Fruit fly (Drosophila melanogaster): ENCODE data around the gene Cht6.

Cht6 gene

DNA sequence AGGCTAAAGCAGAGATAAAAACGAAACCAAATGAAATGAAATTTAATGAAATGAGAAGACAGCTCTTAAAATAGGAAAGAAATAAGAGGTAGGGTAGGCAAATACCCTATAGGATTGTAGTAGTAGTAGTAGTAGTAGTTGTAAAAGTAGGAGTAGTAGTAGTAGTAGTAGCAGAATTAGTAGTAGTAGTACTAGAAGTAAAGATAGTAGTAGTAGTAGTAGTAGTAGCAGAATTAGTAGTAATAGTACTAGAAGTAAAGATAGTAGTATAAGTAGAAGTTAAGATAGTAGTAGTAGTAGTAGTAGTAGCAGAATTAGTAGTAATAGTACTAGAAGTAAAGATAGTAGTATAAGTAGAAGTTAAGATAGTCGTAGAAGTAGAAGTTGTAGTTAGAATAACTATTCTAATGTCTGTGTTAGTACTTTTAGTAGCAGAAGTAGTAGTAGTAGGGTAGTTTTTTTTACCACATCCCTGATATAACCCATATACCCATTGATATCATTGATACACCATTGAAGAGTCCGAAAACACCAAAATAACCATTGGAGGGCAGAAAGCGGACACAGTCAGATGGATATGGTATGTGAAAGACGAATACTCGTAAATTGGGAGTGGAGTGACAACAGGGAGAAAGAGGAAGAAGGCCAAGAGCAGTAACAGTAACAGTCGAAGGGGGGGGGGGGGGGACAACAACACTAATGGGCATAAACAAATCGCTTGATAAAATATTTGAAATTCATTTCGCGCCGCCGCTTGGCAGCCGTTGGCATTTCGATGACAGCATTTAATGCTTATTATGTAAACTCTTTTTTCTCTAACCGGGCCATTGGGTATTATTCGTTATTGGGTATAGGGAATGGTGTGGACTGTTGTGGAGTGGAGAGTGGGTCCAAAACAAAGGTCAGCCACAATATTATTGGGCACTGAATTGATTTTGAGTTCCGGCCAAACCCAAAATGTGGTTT, 1.6 kb upstream of the Cht6 start:
- TF ChIP-seq psq (optimal IDR thresholded peaks at IDR 0.05) = no peak
- TF ChIP-seq CG8478 (optimal IDR thresholded peaks at IDR 0.05) = no peak
- TF ChIP-seq Dll (optimal IDR thresholded peaks at IDR 0.05) = no peak
- TF ChIP-seq EcR (GFP tag; optimal IDR thresholded peaks at IDR 0.05) = no peak
- no peak for TF ChIP-seq pan (optimal IDR thresholded peaks at IDR 0.05)
- no peak for TF ChIP-seq usp (GFP tag; optimal IDR thresholded peaks at IDR 0.05)

DNA sequence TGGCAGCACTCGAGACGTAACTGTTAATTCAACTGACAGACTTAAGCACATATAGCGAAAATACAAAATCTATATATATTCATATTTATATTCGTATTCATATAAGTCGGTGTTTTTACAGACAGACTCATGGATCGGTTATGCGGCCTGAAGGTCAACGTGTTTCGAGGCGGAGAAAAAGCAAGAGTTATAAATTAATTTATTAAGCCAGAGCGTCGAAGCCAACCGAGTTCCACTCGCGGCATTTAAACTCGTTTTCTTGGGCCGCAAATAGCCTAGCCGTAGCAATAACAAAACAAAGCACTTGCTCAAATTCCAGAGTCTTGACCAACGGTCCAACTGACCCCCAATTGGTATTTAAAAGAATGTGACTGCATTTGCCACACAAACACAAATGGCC, 4.2 kb downstream of the Cht6 start:
- no peak for TF ChIP-seq Dll (optimal IDR thresholded peaks at IDR 0.05)
- no peak for TF ChIP-seq CG8478 (optimal IDR thresholded peaks at IDR 0.05)
- no peak for TF ChIP-seq EcR (GFP tag; optimal IDR thresholded peaks at IDR 0.05)
- no peak for TF ChIP-seq psq (optimal IDR thresholded peaks at IDR 0.05)
- TF ChIP-seq pan (optimal IDR thresholded peaks at IDR 0.05) = no peak
- TF ChIP-seq usp (GFP tag; optimal IDR thresholded peaks at IDR 0.05) = no peak

- TF ChIP-seq psq (optimal IDR thresholded peaks at IDR 0.05) = no peak
- no peak for TF ChIP-seq Dll (optimal IDR thresholded peaks at IDR 0.05)
- TF ChIP-seq EcR (GFP tag; optimal IDR thresholded peaks at IDR 0.05) = no peak
- no peak for TF ChIP-seq CG8478 (optimal IDR thresholded peaks at IDR 0.05)
These were observed 5.2 kb downstream of the Cht6 start for dm6 chrX:10021809-10022208.

dm6 chrX:10029730-10030129, 13.1 kb downstream of the Cht6 start:
- TF ChIP-seq EcR (GFP tag; optimal IDR thresholded peaks at IDR 0.05) (no peak), CG8478 (optimal IDR thresholded peaks at IDR 0.05) (no peak)

dm6 chrX:10039528-10039927, 22.9 kb downstream of the Cht6 start:
- TF ChIP-seq CG8478 (optimal IDR thresholded peaks at IDR 0.05) = no peak
- TF ChIP-seq psq (optimal IDR thresholded peaks at IDR 0.05) = no peak
- TF ChIP-seq usp (GFP tag; optimal IDR thresholded peaks at IDR 0.05) = no peak
- no peak for TF ChIP-seq EcR (GFP tag; optimal IDR thresholded peaks at IDR 0.05)

DNA sequence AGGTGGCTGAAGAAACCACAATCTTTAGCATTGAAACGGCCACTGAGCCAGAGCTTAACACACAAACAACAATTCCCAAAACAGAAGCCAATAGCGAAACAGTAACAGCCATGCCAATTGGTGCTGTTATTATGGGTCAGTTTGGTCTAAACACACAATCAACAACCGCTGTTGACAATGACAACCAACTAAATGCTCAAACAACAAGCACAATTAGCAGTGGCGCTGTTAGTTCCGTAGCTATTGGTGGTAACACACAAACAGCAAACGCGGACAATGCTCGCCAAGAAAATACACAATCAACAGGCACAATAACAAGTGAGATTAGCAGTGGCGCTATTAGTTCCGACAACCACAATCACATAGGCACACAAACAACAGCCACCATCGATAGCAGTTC, 27.2 kb downstream of the Cht6 start:
- TF ChIP-seq pan (optimal IDR thresholded peaks at IDR 0.05) = no peak
- TF ChIP-seq EcR (GFP tag; optimal IDR thresholded peaks at IDR 0.05) = no peak
- no peak for TF ChIP-seq usp (GFP tag; optimal IDR thresholded peaks at IDR 0.05)
- TF ChIP-seq Dll (optimal IDR thresholded peaks at IDR 0.05) = no peak
- no peak for TF ChIP-seq CG8478 (optimal IDR thresholded peaks at IDR 0.05)
- no peak for TF ChIP-seq psq (optimal IDR thresholded peaks at IDR 0.05)

dm6 chrX:10045763-10046162, 29.1 kb downstream of the Cht6 start:
- TF ChIP-seq Dll (optimal IDR thresholded peaks at IDR 0.05) (no peak), pan (optimal IDR thresholded peaks at IDR 0.05) (no peak), psq (optimal IDR thresholded peaks at IDR 0.05) (no peak), usp (GFP tag; optimal IDR thresholded peaks at IDR 0.05) (no peak), CG8478 (optimal IDR thresholded peaks at IDR 0.05) (no peak), EcR (GFP tag; optimal IDR thresholded peaks at IDR 0.05) (no peak)

DNA sequence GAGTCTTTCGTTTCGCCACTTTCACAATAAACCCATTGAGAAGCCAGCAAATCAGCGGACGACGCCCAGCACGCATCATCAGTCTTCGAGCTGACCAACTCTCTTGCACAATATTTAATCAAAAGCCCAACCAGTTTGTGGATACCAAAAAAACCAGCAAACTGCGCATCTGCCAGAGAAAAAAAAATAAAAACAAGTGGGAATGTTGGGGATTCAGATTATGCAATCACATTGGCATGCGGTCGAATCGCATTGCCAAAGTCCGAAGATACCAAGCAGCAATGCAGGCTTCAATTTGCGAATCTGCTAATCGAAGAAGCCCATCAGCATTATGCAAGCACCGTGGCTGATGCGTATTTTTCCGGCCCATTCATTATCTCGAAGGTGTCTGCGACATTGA, 30.1 kb downstream of the Cht6 start:
- TF ChIP-seq pan (optimal IDR thresholded peaks at IDR 0.05) (no peak), usp (GFP tag; optimal IDR thresholded peaks at IDR 0.05) (no peak), Dll (optimal IDR thresholded peaks at IDR 0.05) (no peak), psq (optimal IDR thresholded peaks at IDR 0.05) (no peak), CG8478 (optimal IDR thresholded peaks at IDR 0.05) (no peak), EcR (GFP tag; optimal IDR thresholded peaks at IDR 0.05) (no peak)

dm6 chrX:10047961-10048360, 31.3 kb downstream of the Cht6 start:
- TF ChIP-seq usp (GFP tag; optimal IDR thresholded peaks at IDR 0.05) = no peak
- no peak for TF ChIP-seq pan (optimal IDR thresholded peaks at IDR 0.05)
- no peak for TF ChIP-seq psq (optimal IDR thresholded peaks at IDR 0.05)

dm6 chrX:10052549-10052948, 35.9 kb downstream of the Cht6 start, which contains the start of gene Yp2:
Gene Yp2, minus strand, starts transcription at chrX:10052636.
- no peak for TF ChIP-seq psq (optimal IDR thresholded peaks at IDR 0.05)
- no peak for TF ChIP-seq EcR (GFP tag; optimal IDR thresholded peaks at IDR 0.05)
- no peak for TF ChIP-seq Dll (optimal IDR thresholded peaks at IDR 0.05)
- TF ChIP-seq CG8478 (optimal IDR thresholded peaks at IDR 0.05) = no peak
- TF ChIP-seq pan (optimal IDR thresholded peaks at IDR 0.05) = no peak
- no peak for TF ChIP-seq usp (GFP tag; optimal IDR thresholded peaks at IDR 0.05)

dm6 chrX:10053547-10053946, 36.9 kb downstream of the Cht6 start, which contains the start of gene Yp1:
Gene Yp1, plus strand, starts transcription at chrX:10053811.
- TF ChIP-seq EcR (GFP tag; optimal IDR thresholded peaks at IDR 0.05) = no peak
- TF ChIP-seq Dll (optimal IDR thresholded peaks at IDR 0.05) = no peak
- no peak for TF ChIP-seq psq (optimal IDR thresholded peaks at IDR 0.05)

DNA sequence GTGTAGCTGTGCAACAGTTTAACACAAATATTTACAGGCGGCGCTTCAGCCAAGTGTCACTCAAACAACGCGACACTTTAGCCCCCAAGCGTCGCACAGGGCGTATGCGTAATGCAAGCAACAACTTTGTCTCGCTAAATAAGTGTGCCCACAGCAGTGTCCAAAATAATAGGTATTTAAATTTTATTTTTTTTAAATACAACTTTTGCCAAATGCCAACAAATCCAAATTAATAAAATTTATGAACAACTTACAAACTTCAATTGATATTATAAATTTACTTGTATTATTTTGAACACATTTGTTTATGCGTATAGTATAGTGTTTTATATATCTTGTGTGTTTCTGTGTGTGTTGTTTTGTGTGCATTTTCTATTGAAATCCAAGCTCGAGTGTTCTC, 41.3 kb downstream of the Cht6 start:
- no peak for TF ChIP-seq psq (optimal IDR thresholded peaks at IDR 0.05)
- no peak for TF ChIP-seq usp (GFP tag; optimal IDR thresholded peaks at IDR 0.05)
- no peak for TF ChIP-seq CG8478 (optimal IDR thresholded peaks at IDR 0.05)
- TF ChIP-seq EcR (GFP tag; optimal IDR thresholded peaks at IDR 0.05) = no peak
- TF ChIP-seq pan (optimal IDR thresholded peaks at IDR 0.05) = no peak
- TF ChIP-seq Dll (optimal IDR thresholded peaks at IDR 0.05) = no peak

DNA sequence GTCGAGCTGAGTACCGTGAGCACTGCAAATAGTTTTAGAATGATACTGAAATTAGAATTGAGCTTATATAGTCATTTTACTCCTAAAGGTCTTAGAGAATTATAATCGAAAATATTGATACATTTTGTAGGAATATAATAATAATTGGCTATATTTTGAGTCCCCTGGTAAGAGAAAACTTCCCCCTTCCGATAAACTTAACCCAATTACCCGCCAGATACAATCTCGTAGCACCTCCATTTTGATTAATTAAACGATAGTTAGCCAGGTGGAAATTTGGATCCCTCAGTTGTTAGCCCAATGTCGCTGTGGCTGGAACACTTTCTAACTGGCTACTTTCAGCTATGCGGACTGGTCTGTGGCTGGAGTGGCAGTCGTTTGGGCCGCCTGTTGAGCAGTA, 44.7 kb downstream of the Cht6 start, which contains the start of gene Gr9a:
Gene Gr9a (plus strand): TSS at position 301 of the 400 bp plus-strand sequence.
- TF ChIP-seq pan (optimal IDR thresholded peaks at IDR 0.05) (no peak), Dll (optimal IDR thresholded peaks at IDR 0.05) (no peak), psq (optimal IDR thresholded peaks at IDR 0.05) (no peak), CG8478 (optimal IDR thresholded peaks at IDR 0.05) (no peak), EcR (GFP tag; optimal IDR thresholded peaks at IDR 0.05) (no peak), usp (GFP tag; optimal IDR thresholded peaks at IDR 0.05) (no peak)

All from whole organism.